Worm (Caenorhabditis elegans) whole organism, mixed stage, embryonic: Measurements from ENCODE around the gene C30H6.8.
A peak's percentile ranks its signal among the peaks of the same experiment; 100 is the strongest.

Experiments used
- M03D4.4 ChIP-seq: sonication (generic microtip); optimal IDR thresholded peaks from 2 replicates; lab custom pipeline; 2017; ENCODE audit warnings: mild to moderate bottlenecking, missing genetic modification characterization, missing compliant biosample characterization
- bed-3 ChIP-seq: fragments of 200-800 bp; sonication (Bioruptor generic); optimal IDR thresholded peaks from 3 replicates; lab custom pipeline; 2018; ENCODE audit warnings: mild to moderate bottlenecking, missing genetic modification characterization, moderate library complexity, missing compliant biosample characterization
- blmp-1 ChIP-seq: fragments of 150-350 bp; optimal IDR thresholded peaks from 2 replicates; lab custom pipeline; 2014; ENCODE audit warnings: missing biosample characterization, missing genetic modification characterization
- ceh-39 ChIP-seq: fragments of 150-350 bp; optimal IDR thresholded peaks from 2 replicates; lab custom pipeline; 2014; ENCODE audit warnings: missing biosample characterization, missing genetic modification characterization
- ceh-83 ChIP-seq: fragments of 200-800 bp; sonication (Bioruptor generic); optimal IDR thresholded peaks from 2 replicates; lab custom pipeline; 2018; ENCODE audit warnings: mild to moderate bottlenecking, missing genetic modification characterization, missing compliant biosample characterization
- ces-1 ChIP-seq: fragments of 150-350 bp; optimal IDR thresholded peaks from 2 replicates; lab custom pipeline; 2014; ENCODE audit warnings: missing biosample characterization, missing genetic modification reagents, missing genetic modification characterization
- drap-1 ChIP-seq: fragments of 200-800 bp; sonication (Bioruptor generic); optimal IDR thresholded peaks from 3 replicates; lab custom pipeline; 2018; ENCODE audit warnings: mild to moderate bottlenecking, missing genetic modification characterization, missing compliant biosample characterization
- elt-1 ChIP-seq: sonication (generic microtip); optimal IDR thresholded peaks from 2 replicates; lab custom pipeline; 2017; ENCODE audit warnings: missing genetic modification characterization, mild to moderate bottlenecking, missing compliant biosample characterization, antibody characterized with exemption, moderate library complexity, borderline replicate concordance; ENCODE audit not compliant: insufficient read depth
- elt-3 ChIP-seq: fragments of 150-350 bp; optimal IDR thresholded peaks from 2 replicates; lab custom pipeline; 2014; ENCODE audit warnings: missing biosample characterization, missing genetic modification characterization
- flh-1 ChIP-seq: fragments of 200-800 bp; sonication (Bioruptor generic); optimal IDR thresholded peaks from 2 replicates; lab custom pipeline; 2018; ENCODE audit warnings: mild to moderate bottlenecking, missing genetic modification characterization, moderate library complexity, missing compliant biosample characterization
- ham-2 ChIP-seq: fragments of 200-800 bp; sonication (Bioruptor generic); optimal IDR thresholded peaks from 2 replicates; lab custom pipeline; 2018; ENCODE audit warnings: mild to moderate bottlenecking, missing genetic modification characterization, missing compliant biosample characterization
- hlh-1 ChIP-seq: fragments of 150-350 bp; optimal IDR thresholded peaks from 2 replicates; lab custom pipeline; 2014; ENCODE audit warnings: missing biosample characterization, missing genetic modification reagents, missing genetic modification characterization
- lin-13 ChIP-seq: fragments of 150-350 bp; optimal IDR thresholded peaks from 2 replicates; lab custom pipeline; 2014; ENCODE audit warnings: missing biosample characterization, missing genetic modification characterization
- lin-32 ChIP-seq: fragments of 200-800 bp; sonication (Bioruptor generic); optimal IDR thresholded peaks from 2 replicates; lab custom pipeline; 2018; ENCODE audit warnings: mild to moderate bottlenecking, missing genetic modification characterization, missing compliant biosample characterization
- lsy-2 ChIP-seq: fragments of 150-350 bp; optimal IDR thresholded peaks from 2 replicates; lab custom pipeline; 2014; ENCODE audit warnings: missing biosample characterization, missing genetic modification characterization
- mab-5 ChIP-seq: fragments of 150-350 bp; optimal IDR thresholded peaks from 2 replicates; lab custom pipeline; 2014; ENCODE audit warnings: missing biosample characterization, missing genetic modification characterization
- mep-1 ChIP-seq: fragments of 150-350 bp; optimal IDR thresholded peaks from 2 replicates; lab custom pipeline; 2017; ENCODE audit warnings: missing biosample characterization, missing genetic modification reagents, missing genetic modification characterization, inconsistent platforms
- mls-2 ChIP-seq: sonication (generic microtip); optimal IDR thresholded peaks from 2 replicates; lab custom pipeline; 2016; ENCODE audit warnings: mild to moderate bottlenecking, missing genetic modification characterization, moderate library complexity, missing compliant biosample characterization
- nhr-2 ChIP-seq: fragments of 150-350 bp; optimal IDR thresholded peaks from 2 replicates; lab custom pipeline; 2014; ENCODE audit warnings: missing biosample characterization, missing genetic modification characterization
- nhr-28 ChIP-seq: fragments of 150-350 bp; optimal IDR thresholded peaks from 2 replicates; lab custom pipeline; 2014; ENCODE audit warnings: missing biosample characterization, missing genetic modification characterization
- nhr-76 ChIP-seq: sonication (generic microtip); optimal IDR thresholded peaks from 2 replicates; lab custom pipeline; 2017; ENCODE audit warnings: missing biosample characterization, missing genetic modification characterization
- pha-4 ChIP-seq: fragments of 150-350 bp; optimal IDR thresholded peaks from 2 replicates; lab custom pipeline; 2018; ENCODE audit warnings: missing biosample characterization, missing genetic modification reagents, missing genetic modification characterization
- snpc-4 ChIP-seq: fragments of 150-350 bp; optimal IDR thresholded peaks from 2 replicates; lab custom pipeline; 2014; ENCODE audit warnings: missing biosample characterization, missing genetic modification characterization
- sptf-1 ChIP-seq: sonication (generic microtip); optimal IDR thresholded peaks from 2 replicates; lab custom pipeline; 2017; ENCODE audit warnings: mild to moderate bottlenecking, missing genetic modification characterization, moderate library complexity, missing compliant biosample characterization
- tbx-8 ChIP-seq: fragments of 200-800 bp; sonication (Bioruptor generic); optimal IDR thresholded peaks from 2 replicates; lab custom pipeline; 2018; ENCODE audit warnings: mild to moderate bottlenecking, missing genetic modification characterization, moderate library complexity, missing compliant biosample characterization
- unc-120 ChIP-seq: sonication (generic microtip); optimal IDR thresholded peaks from 2 replicates; lab custom pipeline; 2017; ENCODE audit warnings: missing genetic modification characterization, missing compliant biosample characterization; ENCODE audit not compliant: poor library complexity, severe bottlenecking
- unc-39 ChIP-seq: fragments of 150-350 bp; optimal IDR thresholded peaks from 2 replicates; lab custom pipeline; 2014; ENCODE audit warnings: missing biosample characterization, missing genetic modification characterization
- unc-62 ChIP-seq: fragments of 150-350 bp; optimal IDR thresholded peaks from 2 replicates; lab custom pipeline; 2014; ENCODE audit warnings: missing biosample characterization, missing genetic modification reagents, missing genetic modification characterization
- zip-8 ChIP-seq: fragments of 150-350 bp; optimal IDR thresholded peaks from 2 replicates; lab custom pipeline; 2014; ENCODE audit warnings: missing biosample characterization, missing genetic modification characterization
- ztf-11 ChIP-seq: fragments of 150-350 bp; optimal IDR thresholded peaks from 2 replicates; lab custom pipeline; 2014; ENCODE audit warnings: missing biosample characterization, missing genetic modification characterization

The C30H6.8 gene

DNA sequence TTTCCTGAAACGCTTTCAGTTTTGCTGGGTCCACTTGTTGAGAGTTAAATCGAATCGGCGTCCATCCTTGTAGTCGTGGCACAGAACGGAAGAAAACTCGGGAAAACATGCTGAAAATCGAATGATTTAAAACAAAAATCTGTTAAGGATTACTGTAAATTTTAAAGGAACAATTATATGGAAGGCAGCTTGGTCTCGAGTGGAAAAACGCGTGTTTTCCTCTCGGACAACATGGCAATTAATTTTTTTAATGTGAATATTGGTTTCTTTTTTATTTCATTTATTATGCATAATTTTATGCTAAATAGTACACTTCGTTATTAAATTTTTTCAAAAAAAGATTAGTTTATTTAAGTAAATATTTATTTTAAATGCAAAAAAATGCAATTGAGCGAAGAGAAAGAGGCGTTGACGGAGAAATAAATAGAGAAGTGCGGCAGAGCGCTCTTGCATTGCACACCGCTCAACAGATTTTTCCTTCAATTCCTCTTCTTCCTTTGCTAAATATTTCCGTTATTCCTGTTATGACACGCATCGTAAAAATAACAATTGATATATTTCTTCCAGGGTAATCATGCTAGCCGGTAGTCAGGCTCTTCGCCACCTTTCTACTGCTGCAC is 2.0 kb upstream of the C30H6.8 start, which contains the start of the genes C30H6.9 and dlat-2:
Gene C30H6.9 (minus strand): TSS at position 110 of the 620 bp plus-strand sequence.
Gene dlat-2 (plus strand): TSS at position 566 of the 620 bp plus-strand sequence.
- TF ChIP-seq blmp-1 (tag; lab: Kevin White, UChicago) (no peak), pha-4 (peak; percentile 38), lin-13 (tag; lab: Kevin White, UChicago) (no peak), ztf-11 (tag; lab: Kevin White, UChicago) (no peak), lsy-2 (peak; percentile 31), nhr-76 (tag; lab: Kevin White, UChicago) (no peak), ces-1 (GFP tag; lab: Kevin White, UChicago) (peak; percentile 41), ceh-39 (tag; lab: Kevin White, UChicago) (no peak), sptf-1 (no peak), hlh-1 (tag; lab: Kevin White, UChicago) (no peak), drap-1 (GFP tag; lab: Kevin White, UChicago) (no peak), mab-5 (no peak), snpc-4 (tag; lab: Kevin White, UChicago) (no peak), nhr-28 (tag; lab: Kevin White, UChicago) (no peak), mep-1 (tag; lab: Kevin White, UChicago) (peak; percentile 22), mls-2 (no peak), M03D4.4 (tag; lab: Kevin White, UChicago) (no peak), tbx-8 (GFP tag; lab: Kevin White, UChicago) (no peak), flh-1 (GFP tag; lab: Kevin White, UChicago) (no peak)
- TF ChIP-seq, all 35 proteins: peak for 4

DNA sequence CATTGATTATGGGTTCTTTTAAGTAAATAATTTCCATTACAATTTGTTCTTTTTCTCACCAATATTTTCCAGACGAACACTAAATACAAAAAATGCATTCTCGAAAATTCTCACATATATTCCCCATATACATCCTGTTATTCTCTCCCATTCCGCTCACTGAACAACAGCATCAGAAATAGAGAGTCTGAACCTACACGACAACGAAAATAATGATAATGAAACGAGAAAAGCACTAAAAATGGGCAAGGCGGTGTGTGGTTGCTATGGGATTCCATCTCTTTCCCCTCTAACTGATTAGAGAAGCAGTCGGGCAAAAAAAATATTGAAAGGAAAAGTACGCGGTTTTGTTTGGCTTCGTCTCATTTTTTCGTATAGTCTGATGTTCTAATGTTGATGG is 917 bp downstream of the C30H6.8 start, which contains the start of gene C30H6.12:
Gene C30H6.12 (plus strand): TSS at position 301 of the 400 bp plus-strand sequence.
- TF ChIP-seq hlh-1 (tag; lab: Kevin White, UChicago) (no peak), sptf-1 (no peak), ham-2 (GFP tag; lab: Kevin White, UChicago) (no peak), ceh-83 (no peak), bed-3 (GFP tag; lab: Kevin White, UChicago) (no peak), nhr-2 (tag; lab: Kevin White, UChicago) (no peak), nhr-76 (tag; lab: Kevin White, UChicago) (no peak), mab-5 (no peak), unc-62 (GFP tag; lab: Kevin White, UChicago) (no peak), flh-1 (GFP tag; lab: Kevin White, UChicago) (no peak), elt-1 (tag; lab: Kevin White, UChicago) (no peak), elt-3 (tag; lab: Kevin White, UChicago) (no peak), unc-39 (no peak), lin-13 (tag; lab: Kevin White, UChicago) (no peak), unc-120 (no peak), ces-1 (GFP tag; lab: Kevin White, UChicago) (no peak)

DNA sequence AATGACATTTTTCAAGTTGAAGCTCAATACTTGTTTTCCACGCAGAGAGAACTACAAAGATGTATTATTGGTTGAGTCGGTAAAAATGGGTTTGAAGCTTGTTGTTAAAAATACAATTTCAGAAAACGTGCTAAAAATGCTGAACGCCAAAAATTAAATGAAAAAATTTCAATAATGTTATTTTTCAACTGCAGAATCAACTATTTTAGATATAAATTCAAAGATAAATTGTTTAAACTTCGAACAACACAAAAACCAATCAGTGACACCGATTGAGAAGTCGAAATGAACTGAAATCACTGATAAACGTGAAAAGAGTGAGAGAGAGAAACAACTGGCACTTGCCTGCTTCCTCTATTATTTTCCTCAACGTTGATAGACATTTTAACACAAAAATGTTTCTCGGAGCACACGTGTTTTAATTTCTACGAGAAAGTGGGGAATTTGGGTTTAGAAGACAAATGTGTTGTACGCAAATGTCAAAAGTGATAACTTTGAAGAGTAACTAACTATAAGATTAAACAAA is 5.4 kb downstream of the C30H6.8 start, which contains the start of gene T02D1.8:
Gene T02D1.8 (minus strand): TSS at position 51 of the 526 bp plus-strand sequence.
- TF ChIP-seq hlh-1 (tag; lab: Kevin White, UChicago) (peak; percentile 25), lin-13 (tag; lab: Kevin White, UChicago) (no peak)

DNA sequence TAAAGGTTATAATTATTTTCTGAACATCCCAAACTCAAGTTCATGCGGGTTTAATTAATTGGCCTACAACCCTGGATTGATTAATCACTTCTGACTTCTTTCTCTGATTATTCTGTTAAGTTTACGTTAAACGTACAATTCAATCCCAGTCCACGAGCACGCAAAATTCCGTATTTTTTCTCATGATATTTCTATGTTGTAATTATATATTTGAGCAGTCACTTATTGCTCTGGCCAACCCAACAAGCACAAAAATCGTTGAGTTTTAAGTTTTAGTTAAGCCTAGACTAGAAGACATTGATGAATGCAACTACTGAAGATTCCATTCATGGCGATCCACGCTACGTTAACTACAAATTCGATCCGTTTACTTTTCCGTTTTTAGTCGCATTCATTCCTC is 13.8 kb downstream of the C30H6.8 start, which contains the start of gene sru-15:
Gene sru-15 (plus strand): TSS at position 301 of the 400 bp plus-strand sequence.
- TF ChIP-seq lin-32 (GFP tag; lab: Kevin White, UChicago) (no peak), unc-39 (no peak), zip-8 (tag; lab: Kevin White, UChicago) (no peak), ham-2 (GFP tag; lab: Kevin White, UChicago) (no peak), ztf-11 (tag; lab: Kevin White, UChicago) (no peak), elt-1 (tag; lab: Kevin White, UChicago) (no peak), ceh-83 (no peak), M03D4.4 (tag; lab: Kevin White, UChicago) (no peak), blmp-1 (tag; lab: Kevin White, UChicago) (no peak), mls-2 (no peak), tbx-8 (GFP tag; lab: Kevin White, UChicago) (no peak), unc-62 (GFP tag; lab: Kevin White, UChicago) (no peak)
